Fruit fly (Drosophila melanogaster) whole organism, embryonic: ENCODE results near the gene UbcE2H.

Experiments
- BEAF-32 ChIP-seq: fragments of 200-800 bp; sonication (Bioruptor generic); optimal IDR thresholded peaks from 3 replicates; lab custom pipeline; 2017; ENCODE audit warnings: missing biosample characterization, missing genetic modification characterization, mild to moderate bottlenecking, moderate library complexity, missing genetic modification reagents
- CG10267 ChIP-seq: fragments of 200-800 bp; sonication (Bioruptor generic); optimal IDR thresholded peaks from 2 replicates; lab custom pipeline; 2018; ENCODE audit warnings: missing biosample characterization, mild to moderate bottlenecking, missing genetic modification characterization, moderate library complexity
- CG10543 ChIP-seq: fragments of 200-800 bp; sonication (Bioruptor generic); optimal IDR thresholded peaks from 3 replicates; lab custom pipeline; 2017; ENCODE audit warnings: missing biosample characterization, mild to moderate bottlenecking, missing genetic modification characterization, moderate library complexity
- CG10654 ChIP-seq: fragments of 200-800 bp; sonication (Bioruptor generic); optimal IDR thresholded peaks from 2 replicates; lab custom pipeline; 2016; ENCODE audit warnings: missing biosample characterization, missing genetic modification characterization
- CG11247 ChIP-seq: fragments of 200-800 bp; sonication (Bioruptor generic); IDR thresholded peaks from 2 replicates; pipeline ENCODE4 v1.3.6; 2022; ENCODE audit warnings: missing biosample characterization, missing genetic modification characterization
- CG1233 ChIP-seq: fragments of 200-800 bp; sonication (Bioruptor generic); optimal IDR thresholded peaks from 4 replicates; lab custom pipeline; 2018; ENCODE audit warnings: missing biosample characterization, mild to moderate bottlenecking, missing genetic modification characterization
- CG12659 ChIP-seq: fragments of 200-800 bp; sonication (Bioruptor generic); optimal IDR thresholded peaks from 3 replicates; lab custom pipeline; 2017; ENCODE audit warnings: mild to moderate bottlenecking, missing biosample characterization, missing genetic modification reagents, missing genetic modification characterization
- CG14710 ChIP-seq: fragments of 200-800 bp; sonication (Bioruptor generic); optimal IDR thresholded peaks from 3 replicates; lab custom pipeline; 2019; ENCODE audit warnings: missing biosample characterization, mild to moderate bottlenecking, missing genetic modification characterization, moderate library complexity
- CG15514 ChIP-seq: fragments of 200-800 bp; sonication (Bioruptor generic); optimal IDR thresholded peaks from 3 replicates; lab custom pipeline; 2017; ENCODE audit warnings: missing biosample characterization, missing genetic modification characterization, mild to moderate bottlenecking, moderate library complexity, missing genetic modification reagents
- CG1603 ChIP-seq: fragments of 200-800 bp; sonication (Bioruptor generic); optimal IDR thresholded peaks from 2 replicates; lab custom pipeline; 2019; ENCODE audit warnings: missing biosample characterization, mild to moderate bottlenecking, missing genetic modification characterization, moderate library complexity
- CG16813 ChIP-seq: fragments of 200-800 bp; sonication (Bioruptor generic); IDR thresholded peaks from 3 replicates; pipeline ENCODE4 v1.3.6; 2022; ENCODE audit warnings: missing biosample characterization, missing genetic modification characterization; ENCODE audit not compliant: partially characterized antibody
- CG1832 ChIP-seq: fragments of 200-800 bp; sonication (Bioruptor generic); optimal IDR thresholded peaks from 2 replicates; lab custom pipeline; 2017; ENCODE audit warnings: missing biosample characterization, mild to moderate bottlenecking, missing genetic modification characterization, inconsistent platforms
- CG18476 ChIP-seq: fragments of 200-800 bp; sonication (Bioruptor generic); optimal IDR thresholded peaks from 2 replicates; lab custom pipeline; 2016; ENCODE audit warnings: missing biosample characterization, mild to moderate bottlenecking, missing genetic modification characterization
- CG30431 ChIP-seq: fragments of 200-800 bp; sonication (Bioruptor generic); optimal IDR thresholded peaks from 2 replicates; lab custom pipeline; 2017; ENCODE audit warnings: missing biosample characterization, missing genetic modification characterization
- CG42726 ChIP-seq: fragments of 200-800 bp; sonication (Bioruptor generic); IDR thresholded peaks from 2 replicates; pipeline ENCODE4 v1.3.6; 2022; ENCODE audit warnings: missing biosample characterization, missing genetic modification characterization; ENCODE audit not compliant: partially characterized antibody
- CG4617 ChIP-seq: fragments of 200-800 bp; sonication (Bioruptor generic); optimal IDR thresholded peaks from 3 replicates; lab custom pipeline; 2016; ENCODE audit warnings: missing biosample characterization, missing genetic modification characterization, borderline replicate concordance
- CG9437 ChIP-seq: fragments of 200-800 bp; sonication (Bioruptor generic); optimal IDR thresholded peaks from 2 replicates; lab custom pipeline; 2018; ENCODE audit warnings: missing biosample characterization, mild to moderate bottlenecking, missing genetic modification characterization
- CoRest ChIP-seq: fragments of 200-800 bp; sonication (Bioruptor generic); optimal IDR thresholded peaks from 3 replicates; lab custom pipeline; 2018; ENCODE audit warnings: missing biosample characterization, mild to moderate bottlenecking, missing genetic modification characterization, moderate library complexity
- Dp ChIP-seq: fragments of 200-800 bp; sonication (Bioruptor generic); optimal IDR thresholded peaks from 2 replicates; lab custom pipeline; 2018; ENCODE audit warnings: missing biosample characterization, mild to moderate bottlenecking, missing genetic modification characterization, moderate library complexity
- Dref ChIP-seq: fragments of 200-800 bp; sonication (Bioruptor generic); IDR thresholded peaks from 2 replicates; pipeline ENCODE4 v1.3.6; 2022; ENCODE audit warnings: missing biosample characterization, missing genetic modification characterization
- Gug ChIP-seq: fragments of 200-800 bp; sonication (Bioruptor generic); IDR thresholded peaks from 4 replicates; pipeline ENCODE4 v1.3.6; 2022; ENCODE audit warnings: missing biosample characterization, missing genetic modification characterization
- HLH4C ChIP-seq: fragments of 200-800 bp; sonication (Bioruptor generic); IDR thresholded peaks from 3 replicates; pipeline ENCODE4 v1.3.6; 2022; ENCODE audit warnings: missing biosample characterization, missing genetic modification characterization; ENCODE audit not compliant: partially characterized antibody
- Hmx ChIP-seq: fragments of 200-800 bp; sonication (Bioruptor generic); optimal IDR thresholded peaks from 2 replicates; lab custom pipeline; 2016; ENCODE audit warnings: missing biosample characterization, missing genetic modification characterization
- MBD-R2 ChIP-seq: fragments of 200-800 bp; sonication (Bioruptor generic); IDR thresholded peaks from 2 replicates; pipeline ENCODE4 v1.3.6; 2022; ENCODE audit warnings: missing biosample characterization, missing genetic modification characterization
- MESR4 ChIP-seq: fragments of 200-800 bp; sonication (Bioruptor generic); optimal IDR thresholded peaks from 2 replicates; lab custom pipeline; 2018; ENCODE audit warnings: missing biosample characterization, mild to moderate bottlenecking, missing genetic modification characterization, moderate library complexity
- Sin3A ChIP-seq: fragments of >200 bp; optimal IDR thresholded peaks from 2 replicates; lab custom pipeline; 2018
- YL-1 ChIP-seq: fragments of 200-800 bp; sonication (Bioruptor generic); optimal IDR thresholded peaks from 3 replicates; lab custom pipeline; 2017; ENCODE audit warnings: missing biosample characterization, mild to moderate bottlenecking, missing genetic modification characterization
- chinmo ChIP-seq: fragments of 200-800 bp; sonication (Bioruptor generic); IDR thresholded peaks from 4 replicates; pipeline ENCODE4 v1.3.6; 2022; ENCODE audit warnings: missing biosample characterization, missing genetic modification characterization; ENCODE audit not compliant: partially characterized antibody
- crp ChIP-seq, 2 experiments: fragments of 200-800 bp; sonication (Bioruptor generic); optimal IDR thresholded peaks; 2 replicates in 1 of 2; 3 replicates in 1 of 2; lab custom pipeline; 2017; ENCODE audit warnings: missing biosample characterization in 2 of 2, missing genetic modification characterization in 2 of 2, mild to moderate bottlenecking in 1 of 2, moderate library complexity in 1 of 2
- dan ChIP-seq: fragments of 200-800 bp; sonication (Bioruptor generic); IDR thresholded peaks from 2 replicates; pipeline ENCODE4 v1.3.6; 2022; ENCODE audit warnings: missing biosample characterization, missing genetic modification characterization
- dmrt11E ChIP-seq: fragments of 200-800 bp; sonication (Bioruptor generic); optimal IDR thresholded peaks from 3 replicates; lab custom pipeline; 2018; ENCODE audit warnings: missing biosample characterization, mild to moderate bottlenecking, missing genetic modification characterization, moderate library complexity
- exex ChIP-seq: fragments of 200-800 bp; sonication (Bioruptor generic); optimal IDR thresholded peaks from 4 replicates; lab custom pipeline; 2018; ENCODE audit warnings: missing biosample characterization, mild to moderate bottlenecking, missing genetic modification characterization, moderate library complexity
- gfzf ChIP-seq: fragments of 200-800 bp; sonication (Bioruptor generic); optimal IDR thresholded peaks from 2 replicates; lab custom pipeline; 2016; ENCODE audit warnings: missing biosample characterization, mild to moderate bottlenecking, missing genetic modification characterization, moderate library complexity
- ham ChIP-seq: fragments of 200-800 bp; sonication (Bioruptor generic); IDR thresholded peaks from 2 replicates; pipeline ENCODE4 v1.3.6; 2022; ENCODE audit warnings: missing biosample characterization, missing genetic modification characterization
- her ChIP-seq: fragments of 200-800 bp; sonication (Bioruptor generic); optimal IDR thresholded peaks from 2 replicates; lab custom pipeline; 2016; ENCODE audit warnings: missing biosample characterization, missing genetic modification characterization
- knrl ChIP-seq: fragments of 200-800 bp; sonication (Bioruptor generic); IDR thresholded peaks from 3 replicates; pipeline ENCODE4 v1.3.6; 2022; ENCODE audit warnings: missing biosample characterization, missing genetic modification characterization; ENCODE audit not compliant: partially characterized antibody
- lola ChIP-seq, 3 experiments: fragments of >200 bp in 2 of 3; fragments of 200-800 bp in 1 of 3; sonication (Bioruptor generic) in 1 of 3; optimal IDR thresholded peaks; 2 replicates each; lab custom pipeline; 2017 to 2019; ENCODE audit warnings: missing biosample characterization in 3 of 3, missing genetic modification characterization in 3 of 3, mild to moderate bottlenecking in 1 of 3, moderate library complexity in 1 of 3
- sens ChIP-seq: fragments of 200-800 bp; sonication (Bioruptor generic); peaks from one replicate; lab custom pipeline; 2016; ENCODE audit warnings: missing biosample characterization, missing genetic modification characterization
- sna ChIP-seq: fragments of 200-800 bp; sonication (Bioruptor generic); IDR thresholded peaks from 2 replicates; pipeline ENCODE4 v1.3.6; 2022; ENCODE audit warnings: missing biosample characterization, missing genetic modification characterization; ENCODE audit not compliant: partially characterized antibody
- sqz ChIP-seq: fragments of 200-800 bp; sonication (Bioruptor generic); optimal IDR thresholded peaks from 3 replicates; lab custom pipeline; 2018; ENCODE audit warnings: missing biosample characterization, mild to moderate bottlenecking, missing genetic modification characterization
- stwl ChIP-seq: fragments of 200-800 bp; sonication (Bioruptor generic); optimal IDR thresholded peaks from 3 replicates; lab custom pipeline; 2018; ENCODE audit warnings: missing biosample characterization, mild to moderate bottlenecking, missing genetic modification characterization, moderate library complexity
- ttk ChIP-seq: fragments of 200-800 bp; sonication (Bioruptor generic); IDR thresholded peaks from 2 replicates; pipeline ENCODE4 v2.1.2; 2022; ENCODE audit warnings: missing biosample characterization, missing genetic modification characterization
- unc-4 ChIP-seq: fragments of 200-800 bp; sonication (Bioruptor generic); IDR thresholded peaks from 2 replicates; pipeline ENCODE4 v1.3.6; 2022; ENCODE audit warnings: missing biosample characterization, missing genetic modification characterization; ENCODE audit not compliant: partially characterized antibody
- vvl ChIP-seq: fragments of 200-800 bp; sonication (Bioruptor generic); IDR thresholded peaks from 2 replicates; pipeline ENCODE4 v1.3.6; 2022; ENCODE audit warnings: missing biosample characterization, missing genetic modification characterization

Gene UbcE2H

dm6 chrX:8131693-8132313, 37.9 kb upstream of the UbcE2H start, which contains the start of gene CG10958 (continued):
- peak; percentile 33 for TF ChIP-seq dmrt11E (tag; lab: Kevin White, UChicago)
- TF ChIP-seq exex (tag; lab: Kevin White, UChicago): peak; percentile 30
- TF ChIP-seq dan (GFP tag; lab: Robert Waterston, UW): no peak
- TF ChIP-seq ttk (GFP tag; lab: Robert Waterston, UW): peak; percentile 26; the same call in 1 of the 2 replicates

- TF ChIP-seq CG1832 (GFP tag; lab: Kevin White, UChicago) (no peak), knrl (peak; percentile 79), lola (GFP tag; optimal IDR thresholded peaks at IDR 0.05; lab: Kevin White, UChicago) (peak in 1 of 3 experiments; percentile 6), YL-1 (GFP tag; lab: Kevin White, UChicago) (peak; percentile 11), BEAF-32 (GFP tag; lab: Kevin White, UChicago) (peak; percentile 85), CG10267 (tag; lab: Kevin White, UChicago) (peak; percentile 37), CG1603 (tag; lab: Kevin White, UChicago) (peak; percentile 49), CG15514 (peak; percentile 59), Hmx (no peak), stwl (peak; percentile 18), CG1233 (GFP tag; lab: Kevin White, UChicago) (no peak), CG10543 (GFP tag; lab: Kevin White, UChicago) (peak; percentile 9), CG12659 (peak; percentile 51), CoRest (tag; lab: Kevin White, UChicago) (peak; percentile 13), sna (GFP tag; lab: Robert Waterston, UW) (0 out of 2 replicates have a peak, but pooled peaks have one; percentile 30), MESR4 (GFP tag; lab: Kevin White, UChicago) (peak; percentile 84), gfzf (peak; percentile 80), Dref (GFP tag; lab: Robert Waterston, UW) (peak; percentile 59), unc-4 (GFP tag; lab: Robert Waterston, UW) (peak; percentile 67; the same call in 1 of the 2 replicates), CG42726 (GFP tag; lab: Robert Waterston, UW) (0 out of 2 replicates have a peak, but pooled peaks have one; percentile 40), Dp (GFP tag; lab: Kevin White, UChicago) (peak; percentile 74), CG9437 (GFP tag; lab: Kevin White, UChicago) (peak; percentile 37), CG14710 (peak; percentile 61), ham (GFP tag; lab: Robert Waterston, UW) (no peak), MBD-R2 (peak; percentile 47), her (peak; percentile 85), HLH4C (GFP tag; lab: Robert Waterston, UW) (peak; percentile 63; the same call in 2 of the 3 replicates), vvl (GFP tag; lab: Robert Waterston, UW) (peak; percentile 72), sens (GFP tag; lab: Kevin White, UChicago) (peak; percentile 53), CG18476 (no peak), CG16813 (peak; percentile 79), chinmo (peak; percentile 70), CG10654 (GFP tag; lab: Kevin White, UChicago) (no peak), Gug (GFP tag; lab: Robert Waterston, UW) (no peak), CG4617 (GFP tag; lab: Kevin White, UChicago) (peak; percentile 48), Sin3A (lab: Kevin White, UChicago) (peak; percentile 56), crp (GFP tag; optimal IDR thresholded peaks at IDR 0.05; lab: Kevin White, UChicago) (peak in 1 of 2 experiments; percentile 25), CG11247 (GFP tag; lab: Robert Waterston, UW) (no peak), CG30431 (no peak), sqz (GFP tag; lab: Kevin White, UChicago) (peak; percentile 66)
These were observed 35.5 kb upstream of the UbcE2H start, which contains the start of gene CG2116 for dm6 chrX:8129204-8129997. TSS of gene CG2116 (plus strand) at chrX:8129812.
